Worm (Caenorhabditis elegans) whole organism, mixed stage, embryonic: ENCODE data around the gene egl-27.

Source experiments
- elt-1 ChIP-seq: sonication (generic microtip); optimal IDR thresholded peaks from 2 replicates; lab custom pipeline; 2017; ENCODE audit warnings: missing genetic modification characterization, mild to moderate bottlenecking, missing compliant biosample characterization, antibody characterized with exemption, moderate library complexity, borderline replicate concordance; ENCODE audit not compliant: insufficient read depth
- snpc-4 ChIP-seq: fragments of 150-350 bp; optimal IDR thresholded peaks from 2 replicates; lab custom pipeline; 2014; ENCODE audit warnings: missing biosample characterization, missing genetic modification characterization
- ztf-11 ChIP-seq: fragments of 150-350 bp; optimal IDR thresholded peaks from 2 replicates; lab custom pipeline; 2014; ENCODE audit warnings: missing biosample characterization, missing genetic modification characterization

- TF ChIP-seq snpc-4 (tag; lab: Kevin White, UChicago) (no peak), ztf-11 (no peak), elt-1 (tag; lab: Kevin White, UChicago) (no peak)
These were observed 10.3 kb upstream of the egl-27 start for ce11 chrII:6824524-6824923.
